Worm (Caenorhabditis elegans) whole organism, late embryonic: ENCODE results near the gene F02E11.7.

Experiments used
- ama-1 ChIP-seq: fragments of 150-350 bp; optimal IDR thresholded peaks from 2 replicates; lab custom pipeline; 2014
- ceh-18 ChIP-seq: sonication (generic microtip); optimal IDR thresholded peaks from 2 replicates; lab custom pipeline; 2016; ENCODE audit warnings: missing genetic modification characterization, missing compliant biosample characterization
- ceh-19 ChIP-seq: fragments of 200-800 bp; sonication (Bioruptor generic); optimal IDR thresholded peaks from 2 replicates; lab custom pipeline; 2018; ENCODE audit warnings: mild to moderate bottlenecking, missing genetic modification characterization, missing compliant biosample characterization
- ceh-24 ChIP-seq: sonication (generic microtip); optimal IDR thresholded peaks from 2 replicates; lab custom pipeline; 2016; ENCODE audit warnings: mild to moderate bottlenecking, missing genetic modification characterization, missing compliant biosample characterization
- ceh-48 ChIP-seq: sonication (generic microtip); optimal IDR thresholded peaks from 2 replicates; lab custom pipeline; 2016; ENCODE audit warnings: missing genetic modification characterization, inconsistent platforms, missing compliant biosample characterization
- ceh-6 ChIP-seq: fragments of 200-800 bp; sonication (Bioruptor generic); optimal IDR thresholded peaks from 2 replicates; lab custom pipeline; 2018; ENCODE audit warnings: mild to moderate bottlenecking, missing genetic modification characterization, missing compliant biosample characterization
- che-1 ChIP-seq: sonication (generic microtip); optimal IDR thresholded peaks from 2 replicates; lab custom pipeline; 2016; ENCODE audit warnings: mild to moderate bottlenecking, missing genetic modification characterization, missing compliant biosample characterization
- elt-2 ChIP-seq: sonication (generic microtip); optimal IDR thresholded peaks from 2 replicates; lab custom pipeline; 2016; ENCODE audit warnings: missing genetic modification reagents, missing genetic modification characterization, missing compliant biosample characterization
- gmeb-2 ChIP-seq: sonication (generic microtip); optimal IDR thresholded peaks from 2 replicates; lab custom pipeline; 2016; ENCODE audit warnings: missing genetic modification characterization, inconsistent platforms, missing compliant biosample characterization
- lim-6 ChIP-seq: sonication (generic microtip); optimal IDR thresholded peaks from 2 replicates; lab custom pipeline; 2016; ENCODE audit warnings: missing genetic modification characterization, missing compliant biosample characterization
- mec-3 ChIP-seq: sonication (generic microtip); optimal IDR thresholded peaks from 2 replicates; lab custom pipeline; 2016; ENCODE audit warnings: borderline replicate concordance, missing genetic modification characterization, missing compliant biosample characterization
- nhr-11 ChIP-seq: fragments of 150-350 bp; optimal IDR thresholded peaks from 2 replicates; lab custom pipeline; 2014; ENCODE audit warnings: missing biosample characterization, missing genetic modification characterization
- npax-4 ChIP-seq: sonication (generic microtip); optimal IDR thresholded peaks from 2 replicates; lab custom pipeline; 2016; ENCODE audit warnings: missing genetic modification characterization, missing compliant biosample characterization
- pag-3 ChIP-seq: sonication (generic microtip); optimal IDR thresholded peaks from 2 replicates; lab custom pipeline; 2016; ENCODE audit warnings: missing compliant biosample characterization, missing genetic modification characterization, borderline replicate concordance
- pha-4 ChIP-seq: fragments of 150-350 bp; optimal IDR thresholded peaks from 2 replicates; lab custom pipeline; 2018; ENCODE audit warnings: missing biosample characterization, missing genetic modification reagents, missing genetic modification characterization
- pqm-1 ChIP-seq: sonication (generic microtip); optimal IDR thresholded peaks from 2 replicates; lab custom pipeline; 2016; ENCODE audit warnings: missing genetic modification characterization, missing compliant biosample characterization
- pros-1 ChIP-seq: fragments of 150-350 bp; optimal IDR thresholded peaks from 2 replicates; lab custom pipeline; 2014; ENCODE audit warnings: missing biosample characterization, missing genetic modification reagents, missing genetic modification characterization
- rnt-1 ChIP-seq: sonication (generic microtip); optimal IDR thresholded peaks from 2 replicates; lab custom pipeline; 2016; ENCODE audit warnings: missing genetic modification characterization, missing compliant biosample characterization
- sox-4 ChIP-seq: sonication (generic microtip); optimal IDR thresholded peaks from 2 replicates; lab custom pipeline; 2017; ENCODE audit warnings: mild to moderate bottlenecking, missing genetic modification characterization, inconsistent platforms, missing compliant biosample characterization
- syd-9 ChIP-seq: sonication (generic microtip); optimal IDR thresholded peaks from 2 replicates; lab custom pipeline; 2016; ENCODE audit warnings: mild to moderate bottlenecking, missing genetic modification characterization, moderate library complexity, missing compliant biosample characterization
- unc-86 ChIP-seq: sonication (generic microtip); optimal IDR thresholded peaks from 2 replicates; lab custom pipeline; 2016; ENCODE audit warnings: missing genetic modification characterization, missing compliant biosample characterization
- zip-5 ChIP-seq: sonication (generic microtip); optimal IDR thresholded peaks from 2 replicates; lab custom pipeline; 2016; ENCODE audit warnings: missing genetic modification characterization, missing compliant biosample characterization

Gene F02E11.7

ce11 chrII:3310957-3311657 lies 43.6 kb downstream of the F02E11.7 start:
- peak; percentile 68 for TF ChIP-seq elt-2 (tag; lab: Kevin White, UChicago)
- TF ChIP-seq sox-4 (tag; lab: Kevin White, UChicago): no peak
- TF ChIP-seq ceh-48 (tag; lab: Kevin White, UChicago): peak; percentile 73
- TF ChIP-seq rnt-1 (tag; lab: Kevin White, UChicago): peak; percentile 12
- TF ChIP-seq ceh-19 (GFP tag; lab: Kevin White, UChicago): no peak

- no peak for TF ChIP-seq mec-3 (tag; lab: Kevin White, UChicago)
- no peak for TF ChIP-seq ceh-19 (GFP tag; lab: Kevin White, UChicago)
- no peak for TF ChIP-seq pros-1 (tag; lab: Kevin White, UChicago)
- no peak for TF ChIP-seq che-1 (tag; lab: Kevin White, UChicago)
- no peak for TF ChIP-seq syd-9 (tag; lab: Kevin White, UChicago)
- TF ChIP-seq zip-5 (tag; lab: Kevin White, UChicago): no peak
- no peak for TF ChIP-seq ama-1 (lab: Kevin White, UChicago)
- TF ChIP-seq nhr-11: no peak
- TF ChIP-seq ceh-18 (tag; lab: Kevin White, UChicago): no peak
- no peak for TF ChIP-seq ceh-6 (GFP tag; lab: Kevin White, UChicago)
- no peak for TF ChIP-seq npax-4
- TF ChIP-seq unc-86: no peak
- TF ChIP-seq pqm-1 (tag; lab: Kevin White, UChicago): no peak
- no peak for TF ChIP-seq pha-4 (tag; lab: Kevin White, UChicago)
These were observed 46.0 kb downstream of the F02E11.7 start, which contains the start of gene F39E9.6 for ce11 chrII:3313442-3313841. TSS of gene F39E9.6 (minus strand) at chrII:3313542.

- peak; percentile 76 for TF ChIP-seq elt-2 (tag; lab: Kevin White, UChicago)
- no peak for TF ChIP-seq sox-4 (tag; lab: Kevin White, UChicago)
- no peak for TF ChIP-seq pag-3
- no peak for TF ChIP-seq gmeb-2 (tag; lab: Kevin White, UChicago)
- no peak for TF ChIP-seq ceh-24 (tag; lab: Kevin White, UChicago)
- TF ChIP-seq lim-6 (tag; lab: Kevin White, UChicago): no peak
These were observed 51.4 kb downstream of the F02E11.7 start for ce11 chrII:3318839-3319238.
